Fruit fly (Drosophila melanogaster) whole organism, embryonic: ENCODE results near the gene Ublcp1.

ENCODE experiments used
- B-H1 ChIP-seq: fragments of 200-800 bp; sonication (Bioruptor generic); IDR thresholded peaks from 3 replicates; pipeline ENCODE4 v1.3.6; 2022; ENCODE audit warnings: missing biosample characterization, missing genetic modification characterization
- Bgb ChIP-seq: fragments of 200-800 bp; sonication (Bioruptor generic); IDR thresholded peaks from 2 replicates; pipeline ENCODE4 v1.3.6; 2022; ENCODE audit warnings: missing biosample characterization, missing genetic modification characterization; ENCODE audit not compliant: partially characterized antibody
- CG11093 ChIP-seq: fragments of 200-800 bp; sonication (Bioruptor generic); IDR thresholded peaks from 3 replicates; pipeline ENCODE4 v1.3.6; 2022; ENCODE audit warnings: missing biosample characterization, missing genetic modification characterization
- CG11723 ChIP-seq: fragments of 200-800 bp; sonication (Bioruptor generic); optimal IDR thresholded peaks from 2 replicates; lab custom pipeline; 2017; ENCODE audit warnings: missing biosample characterization, mild to moderate bottlenecking, missing genetic modification characterization
- CG12391 ChIP-seq: fragments of 200-800 bp; sonication (Bioruptor generic); optimal IDR thresholded peaks from 3 replicates; lab custom pipeline; 2018; ENCODE audit warnings: missing biosample characterization, mild to moderate bottlenecking, missing genetic modification characterization, moderate library complexity
- CG13424 ChIP-seq: fragments of 200-800 bp; sonication (Bioruptor generic); optimal IDR thresholded peaks from 2 replicates; lab custom pipeline; 2019; ENCODE audit warnings: missing biosample characterization, mild to moderate bottlenecking, missing genetic modification characterization, moderate library complexity
- CG15269 ChIP-seq: fragments of 200-800 bp; sonication (Bioruptor generic); optimal IDR thresholded peaks from 2 replicates; lab custom pipeline; 2018; ENCODE audit warnings: missing biosample characterization, mild to moderate bottlenecking, missing genetic modification characterization, moderate library complexity
- CG1603 ChIP-seq: fragments of 200-800 bp; sonication (Bioruptor generic); optimal IDR thresholded peaks from 2 replicates; lab custom pipeline; 2019; ENCODE audit warnings: missing biosample characterization, mild to moderate bottlenecking, missing genetic modification characterization, moderate library complexity
- CG32532 ChIP-seq: fragments of 200-800 bp; sonication (Bioruptor generic); IDR thresholded peaks from 2 replicates; pipeline ENCODE4 v1.3.6; 2022; ENCODE audit warnings: missing biosample characterization, missing genetic modification characterization
- CG42726 ChIP-seq: fragments of 200-800 bp; sonication (Bioruptor generic); IDR thresholded peaks from 2 replicates; pipeline ENCODE4 v1.3.6; 2022; ENCODE audit warnings: missing biosample characterization, missing genetic modification characterization; ENCODE audit not compliant: partially characterized antibody
- CG4282 ChIP-seq: fragments of 200-800 bp; sonication (Bioruptor generic); optimal IDR thresholded peaks from 2 replicates; lab custom pipeline; 2016; ENCODE audit warnings: missing biosample characterization, missing genetic modification characterization
- CG4328 ChIP-seq: fragments of 200-800 bp; sonication (Bioruptor generic); optimal IDR thresholded peaks from 3 replicates; lab custom pipeline; 2017; ENCODE audit warnings: missing biosample characterization, missing genetic modification reagents, missing genetic modification characterization
- CG4617 ChIP-seq: fragments of 200-800 bp; sonication (Bioruptor generic); optimal IDR thresholded peaks from 3 replicates; lab custom pipeline; 2016; ENCODE audit warnings: missing biosample characterization, missing genetic modification characterization, borderline replicate concordance
- CG5245 ChIP-seq: fragments of 200-800 bp; sonication (Bioruptor generic); optimal IDR thresholded peaks from 3 replicates; lab custom pipeline; 2016; ENCODE audit warnings: missing biosample characterization, missing genetic modification characterization
- CG7372 ChIP-seq: fragments of 200-800 bp; sonication (Bioruptor generic); IDR thresholded peaks from 2 replicates; pipeline ENCODE4 v1.3.6; 2022; ENCODE audit warnings: missing biosample characterization, missing genetic modification characterization
- CG8281 ChIP-seq: fragments of 200-800 bp; sonication (Bioruptor generic); optimal IDR thresholded peaks from 2 replicates; lab custom pipeline; 2018; ENCODE audit warnings: missing biosample characterization, mild to moderate bottlenecking, missing genetic modification characterization, moderate library complexity
- CG8388 ChIP-seq: fragments of 200-800 bp; sonication (Bioruptor generic); optimal IDR thresholded peaks from 2 replicates; lab custom pipeline; 2019; ENCODE audit warnings: missing biosample characterization, mild to moderate bottlenecking, missing genetic modification characterization, moderate library complexity
- CG8478 ChIP-seq: fragments of >200 bp; optimal IDR thresholded peaks from 2 replicates; lab custom pipeline; 2018
- CG8944 ChIP-seq: fragments of 200-800 bp; sonication (Bioruptor generic); optimal IDR thresholded peaks from 3 replicates; lab custom pipeline; 2016; ENCODE audit warnings: missing biosample characterization, missing genetic modification characterization
- CG9215 ChIP-seq: fragments of 200-800 bp; sonication (Bioruptor generic); IDR thresholded peaks from 2 replicates; pipeline ENCODE4 v1.3.6; 2022; ENCODE audit warnings: missing biosample characterization, missing genetic modification characterization
- CG9932 ChIP-seq: fragments of 200-800 bp; sonication (Bioruptor generic); IDR thresholded peaks from 2 replicates; pipeline ENCODE4 v1.3.6; 2022; ENCODE audit warnings: missing biosample characterization, missing genetic modification characterization
- CTCF ChIP-seq: fragments of 200-800 bp; sonication (Bioruptor generic); optimal IDR thresholded peaks from 2 replicates; lab custom pipeline; 2017; ENCODE audit warnings: missing biosample characterization, mild to moderate bottlenecking, missing genetic modification characterization, moderate library complexity
- Dad ChIP-seq: fragments of 200-800 bp; sonication (Bioruptor generic); optimal IDR thresholded peaks from 3 replicates; lab custom pipeline; 2016; ENCODE audit warnings: missing biosample characterization, missing genetic modification characterization
- Dek ChIP-seq: fragments of 200-800 bp; sonication (Bioruptor generic); optimal IDR thresholded peaks from 3 replicates; lab custom pipeline; 2019; ENCODE audit warnings: missing biosample characterization, mild to moderate bottlenecking, missing genetic modification characterization, moderate library complexity
- Dll ChIP-seq: fragments of 200-800 bp; sonication (Bioruptor generic); IDR thresholded peaks from 4 replicates; pipeline ENCODE4 v1.3.6; 2022; ENCODE audit warnings: missing biosample characterization, missing genetic modification characterization; ENCODE audit not compliant: partially characterized antibody
- E2f2 ChIP-seq: fragments of 200-800 bp; sonication (Bioruptor generic); IDR thresholded peaks from 2 replicates; pipeline ENCODE4 v1.3.6; 2022; ENCODE audit warnings: missing biosample characterization, missing genetic modification characterization
- HHEX ChIP-seq: fragments of 200-800 bp; sonication (Bioruptor generic); optimal IDR thresholded peaks from 3 replicates; lab custom pipeline; 2017; ENCODE audit warnings: missing biosample characterization, mild to moderate bottlenecking, missing genetic modification characterization, missing genetic modification reagents
- HLH4C ChIP-seq: fragments of 200-800 bp; sonication (Bioruptor generic); IDR thresholded peaks from 3 replicates; pipeline ENCODE4 v1.3.6; 2022; ENCODE audit warnings: missing biosample characterization, missing genetic modification characterization; ENCODE audit not compliant: partially characterized antibody
- Kr ChIP-seq: fragments of 200-800 bp; sonication (Bioruptor generic); optimal IDR thresholded peaks from 2 replicates; lab custom pipeline; 2017; ENCODE audit warnings: missing biosample characterization, mild to moderate bottlenecking, missing genetic modification characterization
- Lpt ChIP-seq: fragments of >200 bp; optimal IDR thresholded peaks from 2 replicates; lab custom pipeline; 2018; ENCODE audit warnings: missing biosample characterization, missing genetic modification characterization
- Med ChIP-seq: fragments of 200-800 bp; sonication (Bioruptor generic); peaks from one replicate; lab custom pipeline; 2016; ENCODE audit warnings: missing biosample characterization, missing genetic modification characterization, mild to moderate bottlenecking, inconsistent platforms, moderate library complexity
- Scr ChIP-seq: fragments of 200-800 bp; sonication (Bioruptor generic); IDR thresholded peaks from 2 replicates; pipeline ENCODE4 v1.3.6; 2022; ENCODE audit warnings: missing biosample characterization, missing genetic modification characterization; ENCODE audit not compliant: partially characterized antibody
- Sin3A ChIP-seq: fragments of >200 bp; optimal IDR thresholded peaks from 2 replicates; lab custom pipeline; 2018
- Spps ChIP-seq: fragments of 200-800 bp; sonication (Bioruptor generic); optimal IDR thresholded peaks from 2 replicates; lab custom pipeline; 2018; ENCODE audit warnings: missing biosample characterization, mild to moderate bottlenecking, missing genetic modification characterization
- Tbp ChIP-seq: fragments of >200 bp; optimal IDR thresholded peaks from 2 replicates; lab custom pipeline; 2018; ENCODE audit warnings: missing biosample characterization, missing genetic modification characterization
- amos ChIP-seq: fragments of 200-800 bp; sonication (Bioruptor generic); IDR thresholded peaks from 2 replicates; pipeline ENCODE4 v1.3.6; 2022; ENCODE audit warnings: missing biosample characterization, missing genetic modification characterization; ENCODE audit not compliant: partially characterized antibody
- ap ChIP-seq: fragments of 200-800 bp; sonication (Bioruptor generic); IDR thresholded peaks from 2 replicates; pipeline ENCODE4 v1.3.6; 2022; ENCODE audit warnings: missing biosample characterization, missing genetic modification characterization
- bbx ChIP-seq: fragments of 200-800 bp; sonication (Bioruptor generic); IDR thresholded peaks from 2 replicates; pipeline ENCODE4 v1.3.6; 2022; ENCODE audit warnings: missing biosample characterization, missing genetic modification characterization; ENCODE audit not compliant: partially characterized antibody
- cg ChIP-seq: fragments of 200-800 bp; sonication (Bioruptor generic); optimal IDR thresholded peaks from 3 replicates; lab custom pipeline; 2019; ENCODE audit warnings: missing biosample characterization, mild to moderate bottlenecking, missing genetic modification characterization, moderate library complexity
- dimm ChIP-seq: fragments of 200-800 bp; sonication (Bioruptor generic); IDR thresholded peaks from 2 replicates; pipeline ENCODE4 v1.3.6; 2022; ENCODE audit warnings: missing biosample characterization, missing genetic modification characterization
- kni ChIP-seq: fragments of 200-800 bp; sonication (Bioruptor generic); optimal IDR thresholded peaks from 3 replicates; lab custom pipeline; 2017; ENCODE audit warnings: mild to moderate bottlenecking, missing biosample characterization, missing genetic modification reagents, missing genetic modification characterization
- lab ChIP-seq: fragments of 200-800 bp; sonication (Bioruptor generic); optimal IDR thresholded peaks from 3 replicates; lab custom pipeline; 2017; ENCODE audit warnings: missing biosample characterization, missing genetic modification characterization, mild to moderate bottlenecking, moderate library complexity, missing genetic modification reagents
- pb ChIP-seq: fragments of 200-800 bp; sonication (Bioruptor generic); optimal IDR thresholded peaks from 3 replicates; lab custom pipeline; 2016; ENCODE audit warnings: missing biosample characterization, missing genetic modification characterization
- pzg ChIP-seq: fragments of 200-800 bp; sonication (Bioruptor generic); optimal IDR thresholded peaks from 3 replicates; lab custom pipeline; 2018; ENCODE audit warnings: missing biosample characterization, mild to moderate bottlenecking, missing genetic modification characterization, moderate library complexity
- sr ChIP-seq: fragments of 200-800 bp; sonication (Bioruptor generic); IDR thresholded peaks from 3 replicates; pipeline ENCODE4 v1.3.6; 2022; ENCODE audit warnings: missing biosample characterization, missing genetic modification characterization
- ssp ChIP-seq: fragments of 200-800 bp; sonication (Bioruptor generic); IDR thresholded peaks from 2 replicates; pipeline ENCODE4 v1.3.6; 2022; ENCODE audit warnings: missing biosample characterization, missing genetic modification characterization
- tap ChIP-seq: fragments of 200-800 bp; optimal IDR thresholded peaks from 3 replicates; lab custom pipeline; 2019; ENCODE audit warnings: missing biosample characterization, mild to moderate bottlenecking, missing genetic modification characterization, moderate library complexity
- tio ChIP-seq: fragments of 200-800 bp; sonication (Bioruptor generic); optimal IDR thresholded peaks from 2 replicates; lab custom pipeline; 2017; ENCODE audit warnings: missing biosample characterization, missing genetic modification characterization, inconsistent platforms
- unpg ChIP-seq: fragments of 200-800 bp; sonication (Bioruptor generic); optimal IDR thresholded peaks from 3 replicates; lab custom pipeline; 2018; ENCODE audit warnings: missing biosample characterization, mild to moderate bottlenecking, missing genetic modification characterization, moderate library complexity
- vfl ChIP-seq: fragments of 200-800 bp; sonication (Bioruptor generic); optimal IDR thresholded peaks from 2 replicates; lab custom pipeline; 2016; ENCODE audit warnings: missing biosample characterization, missing genetic modification characterization
- wor ChIP-seq: fragments of 200-800 bp; sonication (Bioruptor generic); IDR thresholded peaks from 2 replicates; pipeline ENCODE4 v1.3.6; 2022; ENCODE audit warnings: missing biosample characterization, missing genetic modification characterization

Gene Ublcp1

dm6 chr3R:23053135-23053730, 8.1 kb upstream of the Ublcp1 start (continued):
- TF ChIP-seq CG8281 (tag; lab: Kevin White, UChicago) (no peak), Dll (GFP tag; lab: Robert Waterston, UW) (0 out of 4 replicates have a peak, but pooled peaks have one; percentile 19), vfl (GFP tag; lab: Kevin White, UChicago) (no peak), CG11093 (no peak), CG5245 (GFP tag; lab: Kevin White, UChicago) (no peak), CG4328 (GFP tag; lab: Kevin White, UChicago) (no peak), cg (no peak), CTCF (GFP tag; lab: Kevin White, UChicago) (no peak), E2f2 (GFP tag; lab: Robert Waterston, UW) (peak; percentile 89), B-H1 (no peak), HLH4C (GFP tag; lab: Robert Waterston, UW) (0 out of 3 replicates have a peak, but pooled peaks have one; percentile 7), tap (no peak), amos (GFP tag; lab: Robert Waterston, UW) (peak; percentile 61), CG8944 (GFP tag; lab: Kevin White, UChicago) (no peak), Bgb (peak; percentile 60), CG4282 (GFP tag; lab: Kevin White, UChicago) (no peak), Scr (GFP tag; lab: Robert Waterston, UW) (peak; percentile 32; the same call in 1 of the 2 replicates), bbx (GFP tag; lab: Robert Waterston, UW) (0 out of 2 replicates have a peak, but pooled peaks have one; percentile 36), CG12391 (tag; lab: Kevin White, UChicago) (no peak), Dek (tag; lab: Kevin White, UChicago) (no peak), CG1603 (peak; percentile 47), pzg (peak; percentile 47), CG32532 (GFP tag; lab: Robert Waterston, UW) (no peak), kni (no peak)

dm6 chr3R:23053936-23054335, 7.4 kb upstream of the Ublcp1 start, which contains the start of gene p53:
Gene p53, minus strand, starts transcription at chr3R:23054082.
- TF ChIP-seq CG8388 (GFP tag; lab: Kevin White, UChicago) (peak; percentile 55), ssp (peak; percentile 37; the same call in 1 of the 2 replicates), CG8478 (lab: Kevin White, UChicago) (no peak), lab (peak; percentile 91), Sin3A (lab: Kevin White, UChicago) (no peak), CG9932 (GFP tag; lab: Robert Waterston, UW) (peak; percentile 75), wor (GFP tag; lab: Robert Waterston, UW) (no peak), HHEX (GFP tag; lab: Kevin White, UChicago) (peak; percentile 86), Kr (GFP tag; lab: Kevin White, UChicago) (no peak), unpg (GFP tag; lab: Kevin White, UChicago) (peak; percentile 67), Dad (GFP tag; lab: Kevin White, UChicago) (peak; percentile 75), CG11723 (peak; percentile 61), Spps (no peak), sr (GFP tag; lab: Robert Waterston, UW) (peak; percentile 71; the same call in 1 of the 3 replicates), CG15269 (tag; lab: Kevin White, UChicago) (peak; percentile 54), ap (GFP tag; lab: Robert Waterston, UW) (peak; percentile 37; the same call in 1 of the 2 replicates), pb (GFP tag; lab: Kevin White, UChicago) (peak; percentile 79), CG7372 (GFP tag; lab: Robert Waterston, UW) (peak; percentile 49; the same call in 1 of the 2 replicates), CG13424 (peak; percentile 33), CG9215 (0 out of 2 replicates have a peak, but pooled peaks have one; percentile 25), CG4617 (GFP tag; lab: Kevin White, UChicago) (peak; percentile 21), Med (GFP tag; lab: Kevin White, UChicago) (peak; percentile 98), tio (GFP tag; lab: Kevin White, UChicago) (no peak), CG42726 (GFP tag; lab: Robert Waterston, UW) (peak; percentile 79; the same call in 1 of the 2 replicates), Tbp (GFP tag; lab: Kevin White, UChicago) (no peak), pzg (peak; percentile 71), Lpt (GFP tag; lab: Kevin White, UChicago) (no peak), dimm (GFP tag; lab: Robert Waterston, UW) (0 out of 2 replicates have a peak, but pooled peaks have one; percentile 26)
